Fruit fly (Drosophila melanogaster) whole organism, embryonic: ENCODE data around the gene CG12075.

ENCODE experiments used
- Asciz ChIP-seq: fragments of 200-800 bp; sonication (Bioruptor generic); optimal IDR thresholded peaks from 2 replicates; lab custom pipeline; 2017; ENCODE audit warnings: missing biosample characterization, mild to moderate bottlenecking, missing genetic modification characterization, missing genetic modification reagents
- Awh ChIP-seq: fragments of 200-800 bp; sonication (Bioruptor generic); IDR thresholded peaks from 2 replicates; pipeline ENCODE4, ENCODE4 v1.3.6; 2022; ENCODE audit warnings: missing biosample characterization, missing genetic modification characterization
- B-H2 ChIP-seq: fragments of 200-800 bp; sonication (Bioruptor generic); optimal IDR thresholded peaks from 2 replicates; lab custom pipeline; 2018; ENCODE audit warnings: missing biosample characterization, mild to moderate bottlenecking, missing genetic modification characterization
- BEAF-32 ChIP-seq: fragments of 200-800 bp; sonication (Bioruptor generic); optimal IDR thresholded peaks from 3 replicates; lab custom pipeline; 2017; ENCODE audit warnings: missing biosample characterization, missing genetic modification characterization, mild to moderate bottlenecking, moderate library complexity, missing genetic modification reagents
- BtbVII ChIP-seq: fragments of 200-800 bp; sonication (Bioruptor generic); optimal IDR thresholded peaks from 3 replicates; lab custom pipeline; 2017; ENCODE audit warnings: missing biosample characterization, mild to moderate bottlenecking, missing genetic modification characterization
- CG10654 ChIP-seq: fragments of 200-800 bp; sonication (Bioruptor generic); optimal IDR thresholded peaks from 2 replicates; lab custom pipeline; 2016; ENCODE audit warnings: missing biosample characterization, missing genetic modification characterization
- CG10979 ChIP-seq: fragments of 200-800 bp; sonication (Bioruptor generic); optimal IDR thresholded peaks from 2 replicates; lab custom pipeline; 2018; ENCODE audit warnings: missing biosample characterization, mild to moderate bottlenecking, missing genetic modification characterization, moderate library complexity
- CG11456 ChIP-seq: fragments of 200-800 bp; sonication (Bioruptor generic); IDR thresholded peaks from 3 replicates; pipeline ENCODE4 v1.3.6; 2022; ENCODE audit warnings: missing biosample characterization, missing genetic modification characterization
- CG13894 ChIP-seq: fragments of 200-800 bp; sonication (Bioruptor generic); optimal IDR thresholded peaks from 3 replicates; lab custom pipeline; 2018; ENCODE audit warnings: missing biosample characterization, mild to moderate bottlenecking, missing genetic modification characterization, moderate library complexity
- CG17186 ChIP-seq: fragments of 200-800 bp; sonication (Bioruptor generic); optimal IDR thresholded peaks from 3 replicates; lab custom pipeline; 2017; ENCODE audit warnings: missing biosample characterization, missing genetic modification reagents, missing genetic modification characterization
- CG17912 ChIP-seq: fragments of 200-800 bp; sonication (Bioruptor generic); optimal IDR thresholded peaks from 2 replicates; lab custom pipeline; 2018; ENCODE audit warnings: missing biosample characterization, mild to moderate bottlenecking, missing genetic modification characterization
- CG33213 ChIP-seq: fragments of 200-800 bp; sonication (Bioruptor generic); optimal IDR thresholded peaks from 3 replicates; lab custom pipeline; 2016; ENCODE audit warnings: missing biosample characterization, missing genetic modification characterization
- CG4404 ChIP-seq: fragments of 200-800 bp; sonication (Bioruptor generic); IDR thresholded peaks from 2 replicates; pipeline ENCODE4 v1.3.6; 2022; ENCODE audit warnings: missing biosample characterization, missing genetic modification characterization
- CG7786 ChIP-seq: fragments of 200-800 bp; sonication (Bioruptor generic); optimal IDR thresholded peaks from 2 replicates; lab custom pipeline; 2016; ENCODE audit warnings: missing biosample characterization, missing genetic modification characterization
- CG7963 ChIP-seq: fragments of 200-800 bp; sonication (Bioruptor generic); IDR thresholded peaks from 3 replicates; pipeline ENCODE4 v1.3.6; 2022; ENCODE audit warnings: missing biosample characterization, missing genetic modification characterization; ENCODE audit not compliant: partially characterized antibody
- Dad ChIP-seq: fragments of 200-800 bp; sonication (Bioruptor generic); optimal IDR thresholded peaks from 3 replicates; lab custom pipeline; 2016; ENCODE audit warnings: missing biosample characterization, missing genetic modification characterization
- Eip74EF ChIP-seq, 2 experiments: fragments of 200-800 bp in 1 of 2; fragments of >200 bp in 1 of 2; sonication (Bioruptor generic) in 1 of 2; optimal IDR thresholded peaks; 2 replicates each; lab custom pipeline; 2017 to 2019; ENCODE audit warnings: missing biosample characterization in 2 of 2, missing genetic modification characterization in 2 of 2, mild to moderate bottlenecking in 1 of 2, moderate library complexity in 1 of 2
- Hmx ChIP-seq: fragments of 200-800 bp; sonication (Bioruptor generic); optimal IDR thresholded peaks from 2 replicates; lab custom pipeline; 2016; ENCODE audit warnings: missing biosample characterization, missing genetic modification characterization
- Hr51 ChIP-seq, 2 experiments: fragments of 200-800 bp; sonication (Bioruptor generic); optimal IDR thresholded peaks; 2 replicates in 1 of 2; 3 replicates in 1 of 2; lab custom pipeline; 2016 to 2018; ENCODE audit warnings: missing biosample characterization in 2 of 2, missing genetic modification characterization in 2 of 2, mild to moderate bottlenecking in 1 of 2, moderate library complexity in 1 of 2
- Lpt ChIP-seq: fragments of >200 bp; optimal IDR thresholded peaks from 2 replicates; lab custom pipeline; 2018; ENCODE audit warnings: missing biosample characterization, missing genetic modification characterization
- MTF-1 ChIP-seq: fragments of 200-800 bp; sonication (Bioruptor generic); optimal IDR thresholded peaks from 2 replicates; lab custom pipeline; 2018; ENCODE audit warnings: missing biosample characterization, mild to moderate bottlenecking, missing genetic modification characterization, borderline replicate concordance
- NC2α ChIP-seq: fragments of 200-800 bp; sonication (Bioruptor generic); optimal IDR thresholded peaks from 2 replicates; lab custom pipeline; 2016; ENCODE audit warnings: missing biosample characterization, missing genetic modification characterization
- Opbp ChIP-seq: fragments of 200-800 bp; sonication (Bioruptor generic); IDR thresholded peaks from 3 replicates; pipeline ENCODE4 v1.3.6; 2022; ENCODE audit warnings: missing biosample characterization, missing genetic modification characterization; ENCODE audit not compliant: partially characterized antibody
- Optix ChIP-seq: fragments of 200-800 bp; sonication (Bioruptor generic); IDR thresholded peaks from 3 replicates; pipeline ENCODE4 v1.3.6; 2022; ENCODE audit warnings: missing biosample characterization, missing genetic modification characterization
- Six4 ChIP-seq: fragments of 200-800 bp; sonication (Bioruptor generic); optimal IDR thresholded peaks from 2 replicates; lab custom pipeline; 2016; ENCODE audit warnings: missing biosample characterization, missing genetic modification characterization
- Spps ChIP-seq: fragments of 200-800 bp; sonication (Bioruptor generic); optimal IDR thresholded peaks from 2 replicates; lab custom pipeline; 2018; ENCODE audit warnings: missing biosample characterization, mild to moderate bottlenecking, missing genetic modification characterization
- bbx ChIP-seq: fragments of 200-800 bp; sonication (Bioruptor generic); IDR thresholded peaks from 2 replicates; pipeline ENCODE4 v1.3.6; 2022; ENCODE audit warnings: missing biosample characterization, missing genetic modification characterization; ENCODE audit not compliant: partially characterized antibody
- cad ChIP-seq: fragments of >200 bp; optimal IDR thresholded peaks from 2 replicates; lab custom pipeline; 2017; ENCODE audit warnings: missing biosample characterization, missing genetic modification characterization
- chm ChIP-seq: fragments of 200-800 bp; sonication (Bioruptor generic); IDR thresholded peaks from 2 replicates; pipeline ENCODE4 v1.3.6; 2022; ENCODE audit warnings: missing biosample characterization, missing genetic modification characterization
- ci ChIP-seq: fragments of 200-800 bp; sonication (Bioruptor generic); IDR thresholded peaks from 3 replicates; pipeline ENCODE4 v1.3.6; 2022; ENCODE audit warnings: missing biosample characterization, missing genetic modification characterization
- crc ChIP-seq: fragments of 200-800 bp; sonication (Bioruptor generic); optimal IDR thresholded peaks from 2 replicates; lab custom pipeline; 2016; ENCODE audit warnings: missing biosample characterization, missing genetic modification characterization
- danr ChIP-seq: fragments of 200-800 bp; sonication (Bioruptor generic); IDR thresholded peaks from 2 replicates; pipeline ENCODE4 v1.3.6; 2022; ENCODE audit warnings: missing biosample characterization, missing genetic modification characterization
- dmrt99B ChIP-seq: fragments of 200-800 bp; sonication (Bioruptor generic); optimal IDR thresholded peaks from 2 replicates; lab custom pipeline; 2018; ENCODE audit warnings: missing biosample characterization, mild to moderate bottlenecking, missing genetic modification characterization, moderate library complexity
- fd102C ChIP-seq: fragments of 200-800 bp; sonication (Bioruptor generic); optimal IDR thresholded peaks from 2 replicates; lab custom pipeline; 2018; ENCODE audit warnings: missing biosample characterization, mild to moderate bottlenecking, missing genetic modification characterization, moderate library complexity
- gcm2 ChIP-seq: fragments of 200-800 bp; sonication (Bioruptor generic); optimal IDR thresholded peaks from 2 replicates; lab custom pipeline; 2016; ENCODE audit warnings: missing biosample characterization, missing genetic modification characterization
- hb ChIP-seq: fragments of 200-800 bp; sonication (Bioruptor generic); IDR thresholded peaks from 3 replicates; pipeline ENCODE4 v1.3.6; 2022; ENCODE audit warnings: missing biosample characterization, missing genetic modification characterization; ENCODE audit not compliant: partially characterized antibody
- jumu ChIP-seq: fragments of 200-800 bp; sonication (Bioruptor generic); optimal IDR thresholded peaks from 3 replicates; lab custom pipeline; 2016; ENCODE audit warnings: missing biosample characterization, missing genetic modification characterization
- lbe ChIP-seq: fragments of 200-800 bp; sonication (Bioruptor generic); optimal IDR thresholded peaks from 2 replicates; lab custom pipeline; 2016; ENCODE audit warnings: missing biosample characterization, mild to moderate bottlenecking, missing genetic modification characterization
- lilli ChIP-seq: fragments of 200-800 bp; sonication (Bioruptor generic); optimal IDR thresholded peaks from 3 replicates; lab custom pipeline; 2016; ENCODE audit warnings: missing biosample characterization, missing genetic modification characterization
- nau ChIP-seq: fragments of 200-800 bp; sonication (Bioruptor generic); optimal IDR thresholded peaks from 3 replicates; lab custom pipeline; 2017; ENCODE audit warnings: missing biosample characterization, mild to moderate bottlenecking, missing genetic modification characterization, missing genetic modification reagents
- otp ChIP-seq: fragments of 200-800 bp; sonication (Bioruptor generic); IDR thresholded peaks from 3 replicates; pipeline ENCODE4, ENCODE4 v1.3.6; 2022; ENCODE audit warnings: missing biosample characterization, missing genetic modification characterization
- pita ChIP-seq: fragments of 200-800 bp; sonication (Bioruptor generic); optimal IDR thresholded peaks from 2 replicates; lab custom pipeline; 2017; ENCODE audit warnings: missing biosample characterization, mild to moderate bottlenecking, missing genetic modification characterization
- pnt ChIP-seq: fragments of 200-800 bp; sonication (Bioruptor generic); optimal IDR thresholded peaks from 3 replicates; lab custom pipeline; 2016; ENCODE audit warnings: missing biosample characterization, missing genetic modification characterization
- psq ChIP-seq: fragments of 200-800 bp; sonication (Bioruptor generic); optimal IDR thresholded peaks from 2 replicates; lab custom pipeline; 2017; ENCODE audit warnings: missing biosample characterization, missing genetic modification characterization
- salm ChIP-seq: fragments of 200-800 bp; sonication (Bioruptor generic); optimal IDR thresholded peaks from 2 replicates; lab custom pipeline; 2018; ENCODE audit warnings: missing biosample characterization, mild to moderate bottlenecking, missing genetic modification characterization
- sens ChIP-seq: fragments of 200-800 bp; sonication (Bioruptor generic); peaks from one replicate; lab custom pipeline; 2016; ENCODE audit warnings: missing biosample characterization, missing genetic modification characterization
- shn ChIP-seq: fragments of 200-800 bp; sonication (Bioruptor generic); optimal IDR thresholded peaks from 3 replicates; lab custom pipeline; 2016; ENCODE audit warnings: missing biosample characterization, missing genetic modification characterization
- sim ChIP-seq: fragments of 200-800 bp; sonication (Bioruptor generic); IDR thresholded peaks from 2 replicates; pipeline ENCODE4 v1.3.6; 2022; ENCODE audit warnings: missing biosample characterization, missing genetic modification characterization
- sna ChIP-seq: fragments of 200-800 bp; sonication (Bioruptor generic); IDR thresholded peaks from 2 replicates; pipeline ENCODE4 v1.3.6; 2022; ENCODE audit warnings: missing biosample characterization, missing genetic modification characterization; ENCODE audit not compliant: partially characterized antibody
- tx ChIP-seq: fragments of 200-800 bp; sonication (Bioruptor generic); optimal IDR thresholded peaks from 2 replicates; lab custom pipeline; 2016; ENCODE audit warnings: missing biosample characterization, missing genetic modification characterization

The CG12075 gene

DNA sequence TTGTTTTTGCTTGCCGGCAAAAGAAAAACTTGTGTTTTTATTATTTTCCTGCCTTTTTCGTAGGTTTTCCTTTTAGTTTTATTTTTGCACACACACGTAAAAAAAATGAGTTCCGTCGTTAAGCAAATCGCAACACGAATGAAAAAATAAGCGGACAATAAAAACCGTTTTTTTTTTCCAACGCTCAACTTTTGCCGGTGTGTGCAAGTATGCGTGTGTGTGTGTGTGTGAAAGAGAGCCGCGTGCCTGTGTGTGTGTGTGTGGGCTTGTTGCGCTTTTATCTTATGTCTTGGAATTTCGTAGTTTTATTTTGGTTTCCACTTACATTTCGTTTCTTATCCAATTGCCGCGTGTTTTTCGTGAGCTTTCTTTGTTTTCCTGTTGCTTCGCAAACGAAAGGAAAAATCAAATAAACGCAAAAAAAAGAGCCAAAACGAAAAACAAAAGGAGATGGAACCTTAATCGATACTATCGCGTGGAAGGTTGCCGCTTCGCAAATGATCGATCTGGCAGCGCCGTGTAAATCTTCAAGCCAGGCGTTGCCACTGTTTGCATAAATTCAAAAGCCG is 59.8 kb downstream of the CG12075 start, which contains the start of gene Moe:
Gene Moe (minus strand): TSS at position 474 of the 569 bp plus-strand sequence.
- TF ChIP-seq B-H2 (GFP tag; lab: Kevin White, UChicago) (peak; percentile 42), jumu (peak; percentile 62), Optix (GFP tag; lab: Robert Waterston, UW) (no peak), CG17912 (GFP tag; lab: Kevin White, UChicago) (no peak), Opbp (peak; percentile 86), CG11456 (GFP tag; lab: Robert Waterston, UW) (peak; percentile 83), shn (GFP tag; lab: Kevin White, UChicago) (peak; percentile 48), lbe (GFP tag; lab: Kevin White, UChicago) (no peak), BtbVII (no peak), Hmx (GFP tag; lab: Kevin White, UChicago) (no peak), hb (GFP tag; lab: Robert Waterston, UW) (0 out of 3 replicates have a peak, but pooled peaks have one; percentile 41), Hr51 (GFP tag; optimal IDR thresholded peaks at IDR 0.05; lab: Kevin White, UChicago) (peak in 1 of 2 experiments; percentile 39), tx (GFP tag; lab: Kevin White, UChicago) (peak; percentile 55), bbx (GFP tag; lab: Robert Waterston, UW) (peak; percentile 88), CG33213 (GFP tag; lab: Kevin White, UChicago) (peak; percentile 49), Six4 (GFP tag; lab: Kevin White, UChicago) (peak; percentile 23), CG10979 (tag; lab: Kevin White, UChicago) (peak; percentile 6), psq (GFP tag; lab: Kevin White, UChicago) (peak; percentile 68), sna (GFP tag; lab: Robert Waterston, UW) (peak; percentile 68; the same call in 1 of the 2 replicates), Eip74EF (GFP tag; optimal IDR thresholded peaks at IDR 0.05; lab: Kevin White, UChicago) (no peak), BEAF-32 (GFP tag; lab: Kevin White, UChicago) (peak; percentile 87), Spps (no peak), salm (tag; lab: Kevin White, UChicago) (no peak), CG13894 (tag; lab: Kevin White, UChicago) (peak; percentile 24), Awh (GFP tag; lab: Robert Waterston, UW) (no peak), Dad (GFP tag; lab: Kevin White, UChicago) (peak; percentile 17), dmrt99B (tag; lab: Kevin White, UChicago) (peak; percentile 4), Lpt (GFP tag; lab: Kevin White, UChicago) (no peak), otp (GFP tag; lab: Robert Waterston, UW) (no peak), MTF-1 (GFP tag; lab: Kevin White, UChicago) (no peak), sens (GFP tag; lab: Kevin White, UChicago) (peak; percentile 82), Asciz (no peak), CG7963 (GFP tag; lab: Robert Waterston, UW) (peak; percentile 61; the same call in 1 of the 3 replicates), crc (no peak), CG10654 (peak; percentile 44), lilli (peak; percentile 81), gcm2 (no peak), nau (GFP tag; lab: Kevin White, UChicago) (no peak), sim (GFP tag; lab: Robert Waterston, UW) (no peak), CG7786 (GFP tag; lab: Kevin White, UChicago) (peak; percentile 44), danr (GFP tag; lab: Robert Waterston, UW) (peak; percentile 10; the same call in 1 of the 2 replicates), pita (GFP tag; lab: Kevin White, UChicago) (no peak), CG17186 (GFP tag; lab: Kevin White, UChicago) (peak; percentile 33), NC2α (no peak), pnt (GFP tag; lab: Kevin White, UChicago) (peak; percentile 39), ci (GFP tag; lab: Robert Waterston, UW) (peak; percentile 52; the same call in 2 of the 3 replicates), cad (no peak), chm (GFP tag; lab: Robert Waterston, UW) (no peak), fd102C (GFP tag; lab: Kevin White, UChicago) (no peak), CG4404 (GFP tag; lab: Robert Waterston, UW) (peak; percentile 15; the same call in 1 of the 2 replicates)
